Worm (Caenorhabditis elegans) whole organism, dauer: ENCODE results near the gene arf-6.

Source experiments
- unc-62 ChIP-seq: sonication (generic microtip); optimal IDR thresholded peaks from 2 replicates; lab custom pipeline; 2017; ENCODE audit warnings: missing biosample characterization, missing genetic modification reagents, missing genetic modification characterization

The arf-6 gene

ce11 chrIV:16970390-16970789, 23.5 kb downstream of the arf-6 start, which contains the start of gene rom-3:
rom-3 (minus strand) TSS chrIV:16970490.
- TF ChIP-seq unc-62 (GFP tag; lab: Kevin White, UChicago): no peak

- no peak for TF ChIP-seq unc-62 (GFP tag; lab: Kevin White, UChicago)
Measured at ce11 chrIV:16988397-16988796, 41.5 kb downstream of the arf-6 start, which contains the start of gene nccd-1. nccd-1 (plus strand) TSS chrIV:16988697.

ce11 chrIV:16995425-16995824, 48.5 kb downstream of the arf-6 start, which contains the start of gene rom-4:
rom-4 (plus strand) TSS chrIV:16995822.
- TF ChIP-seq unc-62 (GFP tag; lab: Kevin White, UChicago): no peak
